Fruit fly (Drosophila melanogaster): ENCODE data around the gene CG6125.

The CG6125 gene

dm6 chr3R:15420375-15420931 lies 13.6 kb upstream of the CG6125 start (continued):
- TF ChIP-seq ttk (GFP tag; IDR thresholded peaks at IDR 0.05) (no peak), YL-1 (GFP tag; optimal IDR thresholded peaks at IDR 0.05) (no peak), emc (GFP tag; optimal IDR thresholded peaks at IDR 0.05) (no peak), CG10543 (GFP tag; optimal IDR thresholded peaks at IDR 0.05) (peak; percentile 4), E2f1 (GFP tag; IDR thresholded peaks at IDR 0.05) (no peak), NfI (GFP tag; optimal IDR thresholded peaks at IDR 0.05) (no peak), CG14441 (GFP tag; IDR thresholded peaks at IDR 0.05) (no peak), abd-A (tag; optimal IDR thresholded peaks at IDR 0.05) (peak; percentile 58), Neu2 (GFP tag; optimal IDR thresholded peaks at IDR 0.05; ENCODE audit: borderline replicate concordance) (no peak), Trl (optimal IDR thresholded peaks at IDR 0.05) (peak; percentile 87 to 97), Trl (GFP tag; optimal IDR thresholded peaks at IDR 0.05) (peak; percentile 41), gsb (GFP tag; IDR thresholded peaks at IDR 0.05) (no peak), CG34422 (GFP tag; IDR thresholded peaks at IDR 0.05) (peak; percentile 49; the same call in 1 of the 3 replicates), pho (GFP tag; optimal IDR thresholded peaks at IDR 0.05) (no peak), slou (GFP tag; optimal IDR thresholded peaks at IDR 0.05) (no peak), kni (GFP tag; optimal IDR thresholded peaks at IDR 0.05) (peak; percentile 78), Camta (GFP tag; optimal IDR thresholded peaks at IDR 0.05) (no peak), unc-4 (GFP tag; IDR thresholded peaks at IDR 0.05; ENCODE audit: partially characterized antibody) (peak; percentile 22; the same call in 1 of the 2 replicates), CG33557 (GFP tag; optimal IDR thresholded peaks at IDR 0.05) (peak; percentile 4), CG8089 (GFP tag; optimal IDR thresholded peaks at IDR 0.05) (no peak), croc (GFP tag; conservative IDR thresholded peaks at IDR 0.05) (no peak), zen (tag; optimal IDR thresholded peaks at IDR 0.05) (peak; percentile 47), CG8290 (GFP tag; optimal IDR thresholded peaks at IDR 0.05) (no peak), CG8290 (tag; optimal IDR thresholded peaks at IDR 0.05) (peak in 1 of 2 experiments; percentile 30), trem (tag; optimal IDR thresholded peaks at IDR 0.05) (no peak), MESR4 (GFP tag; optimal IDR thresholded peaks at IDR 0.05) (peak; percentile 5), CG18262 (tag; optimal IDR thresholded peaks at IDR 0.05) (no peak), CG18599 (GFP tag; optimal IDR thresholded peaks at IDR 0.05) (peak; percentile 14), CG1832 (GFP tag; optimal IDR thresholded peaks at IDR 0.05) (peak; percentile 57), pros (GFP tag; optimal IDR thresholded peaks at IDR 0.05) (peak; percentile 98), D (optimal IDR thresholded peaks at IDR 0.05) (no peak), D (GFP tag; optimal IDR thresholded peaks at IDR 0.05) (no peak), CG31441 (GFP tag; IDR thresholded peaks at IDR 0.05) (no peak), zf30C (GFP tag; optimal IDR thresholded peaks at IDR 0.05) (peak; percentile 95), hkb (optimal IDR thresholded peaks at IDR 0.05) (no peak), hkb (GFP tag; IDR thresholded peaks at IDR 0.05) (peak; percentile 53; the same call in 1 of the 2 replicates), CG31224 (GFP tag; IDR thresholded peaks at IDR 0.05) (no peak), so (GFP tag; IDR thresholded peaks at IDR 0.05) (no peak), Kr (GFP tag; optimal IDR thresholded peaks at IDR 0.05) (peak; percentile 90), onecut (GFP tag; IDR thresholded peaks at IDR 0.05) (0 out of 2 replicates have a peak, but pooled peaks have one; percentile 21), sens (GFP tag) (peak; percentile 69), CG10267 (tag; optimal IDR thresholded peaks at IDR 0.05) (no peak), rib (GFP tag; IDR thresholded peaks at IDR 0.05) (peak; percentile 25; the same call in 1 of the 2 replicates), sc (optimal IDR thresholded peaks at IDR 0.05) (no peak), sc (GFP tag; optimal IDR thresholded peaks at IDR 0.05) (no peak), Adf1 (GFP tag; IDR thresholded peaks at IDR 0.05) (peak; percentile 38; the same call in 1 of the 2 replicates), chinmo (GFP tag; IDR thresholded peaks at IDR 0.05; ENCODE audit: partially characterized antibody) (0 out of 4 replicates have a peak, but pooled peaks have one; percentile 44), CG3407 (GFP tag; optimal IDR thresholded peaks at IDR 0.05) (no peak), luna (GFP tag; optimal IDR thresholded peaks at IDR 0.05) (no peak), CG11456 (GFP tag; IDR thresholded peaks at IDR 0.05) (0 out of 3 replicates have a peak, but pooled peaks have one; percentile 28), zen2 (GFP tag; IDR thresholded peaks at IDR 0.05; ENCODE audit: partially characterized antibody) (0 out of 3 replicates have a peak, but pooled peaks have one; percentile 41), Ets65A (GFP tag) (peak; percentile 49)

Data from whole organism, embryonic.